Worm (Caenorhabditis elegans) whole organism, L3 larva: Measurements from ENCODE around the gene Y17D7C.6.

ENCODE experiments used
- ceh-16 ChIP-seq: sonication (generic microtip); optimal IDR thresholded peaks from 2 replicates; lab custom pipeline; 2017; ENCODE audit warnings: missing biosample characterization, missing genetic modification characterization
- ceh-28 ChIP-seq: fragments of 150-350 bp; optimal IDR thresholded peaks from 2 replicates; lab custom pipeline; 2014; ENCODE audit warnings: missing biosample characterization, missing genetic modification reagents, missing genetic modification characterization
- ceh-9 ChIP-seq: sonication (generic microtip); optimal IDR thresholded peaks from 2 replicates; lab custom pipeline; 2018; ENCODE audit warnings: missing biosample characterization, missing genetic modification characterization
- daf-12 ChIP-seq: fragments of 150-350 bp; optimal IDR thresholded peaks from 2 replicates; lab custom pipeline; 2014; ENCODE audit warnings: missing biosample characterization, missing genetic modification reagents, missing genetic modification characterization
- egl-27 ChIP-seq: sonication (generic microtip); optimal IDR thresholded peaks from 4 replicates; lab custom pipeline; 2017; ENCODE audit warnings: missing biosample characterization, missing genetic modification reagents, missing genetic modification characterization
- egl-5 ChIP-seq: fragments of 150-350 bp; optimal IDR thresholded peaks from 2 replicates; lab custom pipeline; 2017; ENCODE audit warnings: missing biosample characterization, missing genetic modification reagents, missing genetic modification characterization, inconsistent platforms
- elt-1 ChIP-seq: fragments of 150-350 bp; optimal IDR thresholded peaks from 2 replicates; lab custom pipeline; 2014; ENCODE audit warnings: missing biosample characterization, missing genetic modification characterization
- elt-3 ChIP-seq, 3 experiments: fragments of 150-350 bp in 1 of 3; sonication (generic microtip) in 2 of 3; optimal IDR thresholded peaks; 2 replicates in 2 of 3; 4 replicates in 1 of 3; lab custom pipeline; 2014 to 2017; ENCODE audit warnings: missing biosample characterization in 3 of 3, missing genetic modification characterization in 3 of 3
- eor-1 ChIP-seq, 2 experiments: fragments of 150-350 bp; optimal IDR thresholded peaks; 2 replicates each; lab custom pipeline; 2014 to 2018; ENCODE audit warnings: missing biosample characterization in 2 of 2, missing genetic modification characterization in 2 of 2
- fkh-10 ChIP-seq: sonication (generic microtip); optimal IDR thresholded peaks from 2 replicates; lab custom pipeline; 2017; ENCODE audit warnings: missing biosample characterization, missing genetic modification reagents, missing genetic modification characterization
- fkh-2 ChIP-seq: fragments of 150-350 bp; optimal IDR thresholded peaks from 2 replicates; lab custom pipeline; 2014; ENCODE audit warnings: missing biosample characterization, missing genetic modification reagents, missing genetic modification characterization
- fos-1 ChIP-seq: fragments of 150-350 bp; optimal IDR thresholded peaks from 2 replicates; lab custom pipeline; 2014; ENCODE audit warnings: missing biosample characterization, missing genetic modification characterization
- hmg-11 ChIP-seq: sonication (generic microtip); optimal IDR thresholded peaks from 2 replicates; lab custom pipeline; 2016; ENCODE audit warnings: missing genetic modification characterization, missing compliant biosample characterization
- jun-1 ChIP-seq: fragments of 150-350 bp; optimal IDR thresholded peaks from 2 replicates; lab custom pipeline; 2014; ENCODE audit warnings: missing biosample characterization, missing genetic modification reagents, missing genetic modification characterization
- lsy-12 ChIP-seq: sonication (generic microtip); optimal IDR thresholded peaks from 2 replicates; lab custom pipeline; 2016; ENCODE audit warnings: mild to moderate bottlenecking, missing genetic modification characterization, missing compliant biosample characterization
- mdl-1 ChIP-seq: fragments of 150-350 bp; optimal IDR thresholded peaks from 2 replicates; lab custom pipeline; 2014; ENCODE audit warnings: missing biosample characterization, missing genetic modification characterization
- mml-1 ChIP-seq: fragments of 150-350 bp; sonication (generic microtip); optimal IDR thresholded peaks from 3 replicates; lab custom pipeline; 2014; ENCODE audit warnings: missing biosample characterization, missing genetic modification characterization
- nhr-11 ChIP-seq: fragments of 150-350 bp; optimal IDR thresholded peaks from 2 replicates; lab custom pipeline; 2014; ENCODE audit warnings: missing biosample characterization, missing genetic modification characterization
- nhr-12 ChIP-seq: fragments of 150-350 bp; optimal IDR thresholded peaks from 2 replicates; lab custom pipeline; 2014; ENCODE audit warnings: missing biosample characterization, missing genetic modification characterization
- nhr-23 ChIP-seq: fragments of 150-350 bp; optimal IDR thresholded peaks from 2 replicates; lab custom pipeline; 2014; ENCODE audit warnings: missing biosample characterization, missing genetic modification reagents, missing genetic modification characterization
- nhr-237 ChIP-seq: fragments of 150-350 bp; optimal IDR thresholded peaks from 2 replicates; lab custom pipeline; 2014; ENCODE audit warnings: missing biosample characterization, missing genetic modification characterization
- nhr-25 ChIP-seq: sonication (generic microtip); optimal IDR thresholded peaks from 2 replicates; lab custom pipeline; 2017; ENCODE audit warnings: missing biosample characterization, missing genetic modification characterization
- nhr-67 ChIP-seq: fragments of 150-350 bp; optimal IDR thresholded peaks from 2 replicates; lab custom pipeline; 2014; ENCODE audit warnings: missing biosample characterization, missing genetic modification characterization
- nhr-76 ChIP-seq: fragments of 150-350 bp; sonication (generic microtip); optimal IDR thresholded peaks from 5 replicates; lab custom pipeline; 2014; ENCODE audit warnings: missing biosample characterization, missing genetic modification characterization
- pha-4 ChIP-seq: fragments of 150-350 bp; optimal IDR thresholded peaks from 2 replicates; lab custom pipeline; 2014; ENCODE audit warnings: missing biosample characterization, missing genetic modification reagents, missing genetic modification characterization
- pqm-1 ChIP-seq: fragments of 150-350 bp; optimal IDR thresholded peaks from 2 replicates; lab custom pipeline; 2017; ENCODE audit warnings: missing biosample characterization, missing genetic modification characterization, inconsistent platforms
- sea-2 ChIP-seq: fragments of 150-350 bp; sonication (generic microtip); optimal IDR thresholded peaks from 4 replicates; lab custom pipeline; 2014; ENCODE audit warnings: missing biosample characterization, missing genetic modification reagents, missing genetic modification characterization
- snpc-4 ChIP-seq: fragments of 150-350 bp; optimal IDR thresholded peaks from 2 replicates; lab custom pipeline; 2014; ENCODE audit warnings: missing biosample characterization, missing genetic modification characterization
- unc-39 ChIP-seq: sonication (generic microtip); optimal IDR thresholded peaks from 4 replicates; lab custom pipeline; 2017; ENCODE audit warnings: missing biosample characterization, missing genetic modification characterization
- unc-62 ChIP-seq: fragments of 150-350 bp; sonication (generic microtip); optimal IDR thresholded peaks from 4 replicates; lab custom pipeline; 2014; ENCODE audit warnings: missing biosample characterization, missing genetic modification reagents, missing genetic modification characterization
- zag-1 ChIP-seq: fragments of 150-350 bp; optimal IDR thresholded peaks from 2 replicates; lab custom pipeline; 2014; ENCODE audit warnings: missing biosample characterization, missing genetic modification characterization
- ztf-11 ChIP-seq: fragments of 150-350 bp; optimal IDR thresholded peaks from 2 replicates; lab custom pipeline; 2014; ENCODE audit warnings: missing biosample characterization, missing genetic modification characterization
- ztf-4 ChIP-seq: fragments of 150-350 bp; optimal IDR thresholded peaks from 2 replicates; lab custom pipeline; 2014; ENCODE audit warnings: missing biosample characterization, missing genetic modification characterization

Gene Y17D7C.6

DNA sequence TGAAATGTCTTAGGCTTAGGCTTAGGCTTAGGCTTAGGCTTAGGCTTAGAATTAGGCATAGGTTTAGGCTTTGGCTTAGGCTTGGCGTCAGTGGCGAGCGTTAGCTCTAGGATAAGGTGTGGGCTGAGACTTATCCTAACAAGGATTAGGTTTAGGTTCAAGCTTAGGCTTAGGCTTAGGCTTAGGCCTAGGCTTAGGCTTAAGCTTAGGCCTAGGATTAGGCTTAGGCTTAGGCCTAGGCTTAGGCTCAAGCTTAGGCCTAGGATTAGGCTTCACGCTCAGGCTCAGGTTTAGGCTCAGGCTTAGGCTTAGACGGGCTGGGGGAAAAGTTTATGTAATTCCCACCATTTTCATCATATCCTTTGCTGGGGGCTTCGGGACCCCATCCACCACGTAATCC, 24.3 kb downstream of the Y17D7C.6 start:
- TF ChIP-seq jun-1 (no peak), snpc-4 (no peak), unc-62 (GFP tag; lab: Kevin White, UChicago) (no peak), nhr-67 (tag; lab: Kevin White, UChicago) (no peak), elt-3 (tag; optimal IDR thresholded peaks at IDR 0.05; lab: Kevin White, UChicago) (no peak), hmg-11 (tag; lab: Kevin White, UChicago) (no peak), nhr-12 (tag; lab: Kevin White, UChicago) (no peak), lsy-12 (tag; lab: Kevin White, UChicago) (no peak), unc-39 (tag; lab: Kevin White, UChicago) (no peak), nhr-76 (tag; lab: Kevin White, UChicago) (no peak), ceh-28 (tag; lab: Kevin White, UChicago) (no peak), pha-4 (tag; lab: Kevin White, UChicago) (no peak), ztf-4 (tag; lab: Kevin White, UChicago) (no peak)

DNA sequence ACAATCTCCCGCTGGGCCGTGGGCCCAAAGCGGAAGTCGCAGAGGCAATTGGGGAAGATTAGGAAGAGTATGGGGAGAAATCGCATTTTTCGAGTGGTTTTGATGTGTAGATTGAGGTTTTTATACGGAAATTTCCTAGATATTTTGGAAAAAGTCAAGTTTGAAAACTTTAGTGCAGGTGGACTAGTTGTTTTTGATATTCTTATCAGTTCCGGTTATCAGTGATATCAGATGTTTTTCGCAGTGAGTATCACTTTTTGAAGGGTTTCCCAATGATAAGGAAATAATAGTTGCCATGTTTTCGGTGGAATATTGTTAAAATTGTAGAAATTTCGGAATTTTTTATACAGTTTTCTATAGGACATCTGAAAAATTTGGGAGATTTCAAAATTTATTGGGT, 24.8 kb downstream of the Y17D7C.6 start, which contains the start of gene scl-20:
Gene scl-20, minus strand, starts transcription at position 101 of the 400 bp plus-strand sequence.
- TF ChIP-seq egl-27 (tag; lab: Kevin White, UChicago) (no peak), nhr-67 (tag; lab: Kevin White, UChicago) (no peak), daf-12 (no peak), elt-1 (no peak), pqm-1 (tag; lab: Kevin White, UChicago) (no peak), sea-2 (GFP tag; lab: Kevin White, UChicago) (no peak), ceh-28 (tag; lab: Kevin White, UChicago) (no peak), egl-5 (no peak), nhr-237 (tag; lab: Kevin White, UChicago) (no peak), fkh-2 (tag; lab: Kevin White, UChicago) (no peak), pha-4 (tag; lab: Kevin White, UChicago) (no peak), mml-1 (tag; lab: Kevin White, UChicago) (no peak), nhr-25 (tag; lab: Kevin White, UChicago) (no peak), ceh-16 (tag; lab: Kevin White, UChicago) (no peak)

DNA sequence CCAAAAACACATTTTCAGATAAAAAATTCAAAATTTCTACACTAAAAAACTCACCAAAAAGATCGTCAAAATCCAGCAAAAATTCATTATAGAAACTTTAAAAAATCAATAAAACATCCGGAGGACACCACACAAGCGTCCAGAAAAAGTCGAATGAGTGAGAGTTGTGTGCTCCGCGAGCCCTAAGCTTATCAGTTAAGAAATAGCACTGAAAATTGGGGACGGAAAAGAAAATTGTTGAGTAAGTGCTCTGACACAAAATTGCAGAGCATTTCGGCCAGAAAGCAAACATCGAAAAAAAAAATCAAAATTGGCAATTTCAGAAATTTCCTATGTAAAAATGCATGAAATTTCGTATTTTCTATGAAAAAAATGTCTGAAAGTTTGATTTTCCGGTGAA, 28.0 kb downstream of the Y17D7C.6 start:
- TF ChIP-seq ztf-4 (tag; lab: Kevin White, UChicago) (no peak), nhr-25 (tag; lab: Kevin White, UChicago) (no peak)

DNA sequence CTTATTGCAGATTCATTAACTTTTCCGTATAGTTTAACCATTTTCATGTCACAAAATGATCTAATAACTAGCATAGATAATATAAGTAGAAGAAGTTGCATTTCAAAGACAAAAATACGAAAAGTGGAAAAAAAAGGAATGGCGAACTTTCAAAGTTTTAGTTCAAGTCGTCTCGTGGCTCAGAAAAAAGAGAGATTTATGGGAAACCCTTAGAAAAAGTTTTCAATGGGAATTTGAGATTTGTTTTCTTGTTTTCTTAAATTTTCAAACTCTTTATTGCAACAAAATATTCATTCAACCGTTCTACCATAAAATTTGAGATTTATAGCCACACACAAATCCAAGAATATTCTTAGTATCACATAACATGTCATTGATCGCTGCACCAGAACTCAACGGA, 32.5 kb downstream of the Y17D7C.6 start, which contains the start of gene clec-250:
Gene clec-250, minus strand, starts transcription at position 101 of the 400 bp plus-strand sequence.
- TF ChIP-seq unc-39 (tag; lab: Kevin White, UChicago) = no peak
- TF ChIP-seq fkh-10 (GFP tag; lab: Kevin White, UChicago) = no peak
- no peak for TF ChIP-seq egl-5
- no peak for TF ChIP-seq nhr-67 (tag; lab: Kevin White, UChicago)
- no peak for TF ChIP-seq elt-1
- TF ChIP-seq nhr-12 (tag; lab: Kevin White, UChicago) = no peak
- TF ChIP-seq fkh-2 (tag; lab: Kevin White, UChicago) = no peak
- no peak for TF ChIP-seq unc-62 (GFP tag; lab: Kevin White, UChicago)
- TF ChIP-seq nhr-25 (tag; lab: Kevin White, UChicago) = no peak
- no peak for TF ChIP-seq jun-1
- no peak for TF ChIP-seq eor-1 (tag; optimal IDR thresholded peaks at IDR 0.05; lab: Kevin White, UChicago)
- no peak for TF ChIP-seq nhr-23
- TF ChIP-seq zag-1 (tag; lab: Kevin White, UChicago) = no peak
- no peak for TF ChIP-seq ztf-11
- no peak for TF ChIP-seq snpc-4
- TF ChIP-seq pqm-1 (tag; lab: Kevin White, UChicago) = no peak
- no peak for TF ChIP-seq ceh-9 (tag; lab: Kevin White, UChicago)
- no peak for TF ChIP-seq nhr-11 (tag; lab: Kevin White, UChicago)
- TF ChIP-seq ceh-28 (tag; lab: Kevin White, UChicago) = no peak

DNA sequence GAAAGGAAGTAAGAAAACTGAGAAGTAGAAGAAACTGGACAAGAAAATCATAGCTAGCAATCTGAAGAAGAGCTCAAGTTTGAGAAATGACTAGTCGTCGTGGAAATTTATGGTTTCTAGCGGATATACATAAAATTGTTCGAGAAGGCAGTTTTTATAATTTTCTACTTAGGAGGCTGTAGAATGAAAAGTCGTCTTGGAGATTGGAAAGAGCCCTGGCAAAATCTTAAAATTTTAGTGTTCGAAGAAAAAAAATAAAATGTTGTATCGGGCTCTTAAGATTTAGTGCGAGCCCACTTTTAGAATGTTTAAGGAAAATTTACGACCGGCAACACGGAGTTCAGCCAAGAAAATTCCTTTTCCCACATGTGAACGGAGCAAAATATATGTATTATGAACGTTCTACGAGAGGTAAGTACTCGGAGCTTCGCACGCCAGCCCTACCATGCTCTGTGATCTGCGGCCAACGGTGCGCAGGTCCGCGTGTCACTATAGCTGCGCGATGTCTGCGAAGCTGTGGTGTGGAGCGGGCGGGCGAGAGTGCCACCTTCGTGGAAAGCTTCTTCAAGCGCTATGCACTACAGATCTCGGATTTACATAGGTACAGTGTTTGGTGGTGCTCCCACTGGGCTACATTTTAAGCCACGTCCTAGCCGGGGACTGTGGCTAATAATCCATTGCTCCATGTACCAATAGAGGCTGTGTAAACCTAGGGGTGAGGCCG, 37.5 kb downstream of the Y17D7C.6 start, which contains the start of gene clec-251:
Gene clec-251, minus strand, starts transcription at position 51 of the 724 bp plus-strand sequence.
- TF ChIP-seq jun-1 (no peak), ztf-4 (tag; lab: Kevin White, UChicago) (no peak), fkh-2 (tag; lab: Kevin White, UChicago) (no peak), mdl-1 (tag; lab: Kevin White, UChicago) (no peak), elt-1 (no peak), fos-1 (tag; lab: Kevin White, UChicago) (no peak), lsy-12 (tag; lab: Kevin White, UChicago) (no peak), egl-27 (tag; lab: Kevin White, UChicago) (no peak)
